Fruit fly (Drosophila melanogaster) whole organism, larva: ENCODE data around the gene sstn.

ENCODE experiments used
- noc ChIP-seq: fragments of 200-800 bp; sonication (Bioruptor generic); optimal IDR thresholded peaks from 3 replicates; lab custom pipeline; 2019; ENCODE audit warnings: missing biosample characterization, mild to moderate bottlenecking, missing genetic modification characterization, moderate library complexity

Gene sstn

dm6 chr3L:15094589-15095288, at the start of gene sstn, which contains the start of the genes Plp and GlyRS:
sstn (minus strand) TSS chr3L:15094719.
Plp (minus strand) TSS chr3L:15094724.
GlyRS (plus strand) TSS chr3L:15095142.
- TF ChIP-seq noc = peak; percentile 58

dm6 chr3L:15143638-15144600, 49.4 kb upstream of the sstn start, which contains the start of the genes CG32147 and Pex3:
CG32147 (minus strand) TSS chr3L:15144059.
Pex3 (plus strand) TSS chr3L:15144355.
- peak; percentile 2 for TF ChIP-seq noc

- no peak for TF ChIP-seq noc
Observed at dm6 chr3L:15143108-15143507, 48.6 kb upstream of the sstn start.

- TF ChIP-seq noc = peak; percentile 51
Observed at dm6 chr3L:15142004-15142890, 47.7 kb upstream of the sstn start, which contains the start of gene Pdi. Pdi (minus strand) TSS chr3L:15142840.

dm6 chr3L:15141118-15142003, 46.8 kb upstream of the sstn start:
- no peak for TF ChIP-seq noc

dm6 chr3L:15140268-15140957, 45.9 kb upstream of the sstn start:
- TF ChIP-seq noc = no peak

dm6 chr3L:15137790-15138189, 43.3 kb upstream of the sstn start:
- TF ChIP-seq noc = no peak

- TF ChIP-seq noc = peak; percentile 94
Observed at dm6 chr3L:15136659-15137572, 42.4 kb upstream of the sstn start, which contains the start of gene CG12316. CG12316 (minus strand) TSS chr3L:15136934.

- TF ChIP-seq noc = no peak
Observed at dm6 chr3L:15131278-15131677, 36.8 kb upstream of the sstn start, which contains the start of gene CG13457. CG13457 (minus strand) TSS chr3L:15131378.

dm6 chr3L:15125717-15126116, 31.2 kb upstream of the sstn start:
- TF ChIP-seq noc = no peak

- TF ChIP-seq noc = peak; percentile 9
Observed at dm6 chr3L:15125077-15125652, 30.6 kb upstream of the sstn start, which contains the start of gene CG16959. CG16959 (minus strand) TSS chr3L:15125321.

dm6 chr3L:15123736-15124135, 29.2 kb upstream of the sstn start:
- no peak for TF ChIP-seq noc

dm6 chr3L:15121272-15121671, 26.8 kb upstream of the sstn start, which contains the start of gene CG32847:
CG32847 (plus strand) TSS chr3L:15121572.
- TF ChIP-seq noc = no peak
